Worm (Caenorhabditis elegans) whole organism, mixed stage, embryonic: Measurements from ENCODE around the gene Y58A7A.1.

ENCODE experiments used
- M03D4.4 ChIP-seq: sonication (generic microtip); optimal IDR thresholded peaks from 2 replicates; lab custom pipeline; 2017; ENCODE audit warnings: mild to moderate bottlenecking, missing genetic modification characterization, missing compliant biosample characterization
- ces-1 ChIP-seq: fragments of 150-350 bp; optimal IDR thresholded peaks from 2 replicates; lab custom pipeline; 2014; ENCODE audit warnings: missing biosample characterization, missing genetic modification reagents, missing genetic modification characterization
- mab-5 ChIP-seq: fragments of 150-350 bp; optimal IDR thresholded peaks from 2 replicates; lab custom pipeline; 2014; ENCODE audit warnings: missing biosample characterization, missing genetic modification characterization
- mep-1 ChIP-seq: fragments of 150-350 bp; optimal IDR thresholded peaks from 2 replicates; lab custom pipeline; 2017; ENCODE audit warnings: missing biosample characterization, missing genetic modification reagents, missing genetic modification characterization, inconsistent platforms
- pha-4 ChIP-seq: fragments of 150-350 bp; optimal IDR thresholded peaks from 2 replicates; lab custom pipeline; 2018; ENCODE audit warnings: missing biosample characterization, missing genetic modification reagents, missing genetic modification characterization
- snpc-4 ChIP-seq: fragments of 150-350 bp; optimal IDR thresholded peaks from 2 replicates; lab custom pipeline; 2014; ENCODE audit warnings: missing biosample characterization, missing genetic modification characterization

ce11 chrV:5031764-5032163 is 37.6 kb downstream of the Y58A7A.1 start:
- TF ChIP-seq snpc-4 (tag; lab: Kevin White, UChicago) (no peak), M03D4.4 (tag; lab: Kevin White, UChicago) (no peak), pha-4 (tag; lab: Kevin White, UChicago) (no peak), ces-1 (GFP tag; lab: Kevin White, UChicago) (no peak), mab-5 (tag; lab: Kevin White, UChicago) (no peak), mep-1 (tag; lab: Kevin White, UChicago) (no peak)
